Fruit fly (Drosophila melanogaster): ENCODE data around the gene CG43797.

dm6 chr2L:4005741-4006140 is 5.9 kb downstream of the CG43797 start, which contains the start of gene CG15423:
- TF ChIP-seq Lpt (GFP tag; optimal IDR thresholded peaks at IDR 0.05) (no peak), salr (GFP tag; optimal IDR thresholded peaks at IDR 0.05) (no peak), vri (GFP tag; optimal IDR thresholded peaks at IDR 0.05) (no peak), CG8319 (GFP tag; optimal IDR thresholded peaks at IDR 0.05) (no peak)
